Worm (Caenorhabditis elegans) whole organism, L2 larva: ENCODE measurements around the gene tsp-1.

Experiments used
- C34F6.9 ChIP-seq: fragments of 150-350 bp; optimal IDR thresholded peaks from 2 replicates; lab custom pipeline; 2014; ENCODE audit warnings: missing biosample characterization, missing genetic modification characterization
- F13H6.1 ChIP-seq: sonication (generic microtip); optimal IDR thresholded peaks from 2 replicates; lab custom pipeline; 2016; ENCODE audit warnings: missing genetic modification characterization, missing compliant biosample characterization
- R02D3.7 ChIP-seq: fragments of 150-350 bp; optimal IDR thresholded peaks from 2 replicates; lab custom pipeline; 2014; ENCODE audit warnings: missing biosample characterization, missing genetic modification characterization
- Y55F3AM.14 ChIP-seq: fragments of 200-800 bp; sonication (Bioruptor generic); optimal IDR thresholded peaks from 2 replicates; lab custom pipeline; 2018; ENCODE audit warnings: mild to moderate bottlenecking, missing genetic modification characterization, missing compliant biosample characterization
- ZK546.5 ChIP-seq: sonication (generic microtip); optimal IDR thresholded peaks from 2 replicates; lab custom pipeline; 2017; ENCODE audit warnings: missing biosample characterization, missing genetic modification characterization
- ama-1 ChIP-seq: fragments of 150-350 bp; optimal IDR thresholded peaks from 2 replicates; lab custom pipeline; 2018; ENCODE audit warnings: inconsistent platforms
- crh-2 ChIP-seq: sonication (generic microtip); optimal IDR thresholded peaks from 2 replicates; lab custom pipeline; 2017; ENCODE audit warnings: missing biosample characterization, missing genetic modification characterization
- dmd-4 ChIP-seq: sonication (generic microtip); optimal IDR thresholded peaks from 2 replicates; lab custom pipeline; 2017; ENCODE audit warnings: missing biosample characterization, missing genetic modification characterization
- egl-27 ChIP-seq: sonication (generic microtip); optimal IDR thresholded peaks from 3 replicates; lab custom pipeline; 2017; ENCODE audit warnings: missing biosample characterization, missing genetic modification reagents, missing genetic modification characterization
- elt-1 ChIP-seq: fragments of 150-350 bp; optimal IDR thresholded peaks from 2 replicates; lab custom pipeline; 2014; ENCODE audit warnings: missing biosample characterization, missing genetic modification characterization
- fos-1 ChIP-seq: fragments of 150-350 bp; optimal IDR thresholded peaks from 2 replicates; lab custom pipeline; 2014; ENCODE audit warnings: missing biosample characterization, missing genetic modification characterization
- gmeb-1 ChIP-seq: fragments of 150-350 bp; optimal IDR thresholded peaks from 2 replicates; lab custom pipeline; 2014; ENCODE audit warnings: missing biosample characterization, missing genetic modification characterization
- lsy-2 ChIP-seq, 2 experiments: fragments of 150-350 bp in 1 of 2; sonication (generic microtip) in 1 of 2; optimal IDR thresholded peaks; 2 replicates each; lab custom pipeline; 2014 to 2017; ENCODE audit warnings: missing biosample characterization in 2 of 2, missing genetic modification characterization in 2 of 2
- mab-5 ChIP-seq: fragments of 150-350 bp; optimal IDR thresholded peaks from 2 replicates; lab custom pipeline; 2014; ENCODE audit warnings: missing biosample characterization, missing genetic modification characterization
- mbf-1 ChIP-seq: sonication (generic microtip); optimal IDR thresholded peaks from 2 replicates; lab custom pipeline; 2017; ENCODE audit warnings: missing biosample characterization, missing genetic modification characterization
- mdl-1 ChIP-seq, 2 experiments: fragments of 150-350 bp in 1 of 2; sonication (generic microtip) in 1 of 2; optimal IDR thresholded peaks; 2 replicates each; lab custom pipeline; 2017; ENCODE audit warnings: missing biosample characterization in 2 of 2, missing genetic modification characterization in 2 of 2
- nhr-10 ChIP-seq: sonication (generic microtip); optimal IDR thresholded peaks from 2 replicates; lab custom pipeline; 2017; ENCODE audit warnings: missing biosample characterization, missing genetic modification characterization
- nhr-11 ChIP-seq: fragments of 150-350 bp; optimal IDR thresholded peaks from 2 replicates; lab custom pipeline; 2014; ENCODE audit warnings: missing biosample characterization, missing genetic modification characterization
- nhr-12 ChIP-seq: fragments of 150-350 bp; optimal IDR thresholded peaks from 2 replicates; lab custom pipeline; 2014; ENCODE audit warnings: missing biosample characterization, missing genetic modification characterization
- nhr-129 ChIP-seq: fragments of 150-350 bp; optimal IDR thresholded peaks from 2 replicates; lab custom pipeline; 2014; ENCODE audit warnings: missing biosample characterization, missing genetic modification characterization
- nhr-25 ChIP-seq: fragments of 150-350 bp; sonication (generic microtip); optimal IDR thresholded peaks from 3 replicates; lab custom pipeline; 2014; ENCODE audit warnings: missing biosample characterization, missing genetic modification characterization
- nhr-77 ChIP-seq: fragments of 150-350 bp; optimal IDR thresholded peaks from 2 replicates; lab custom pipeline; 2014; ENCODE audit warnings: missing biosample characterization, missing genetic modification characterization
- peb-1 ChIP-seq: fragments of 150-350 bp; optimal IDR thresholded peaks from 2 replicates; lab custom pipeline; 2014; ENCODE audit warnings: missing biosample characterization, missing genetic modification characterization
- sem-4 ChIP-seq: fragments of 150-350 bp; optimal IDR thresholded peaks from 2 replicates; lab custom pipeline; 2014; ENCODE audit warnings: missing biosample characterization, missing genetic modification reagents, missing genetic modification characterization
- skn-1 ChIP-seq: sonication (generic microtip); optimal IDR thresholded peaks from 2 replicates; lab custom pipeline; 2017; ENCODE audit warnings: missing biosample characterization, missing genetic modification characterization
- sma-3 ChIP-seq: sonication (generic microtip); optimal IDR thresholded peaks from 2 replicates; lab custom pipeline; 2016; ENCODE audit warnings: missing genetic modification reagents, missing genetic modification characterization, missing compliant biosample characterization
- sma-9 ChIP-seq, 2 experiments: fragments of 150-350 bp in 1 of 2; sonication (generic microtip) in 1 of 2; optimal IDR thresholded peaks; 2 replicates each; lab custom pipeline; 2014 to 2016; ENCODE audit warnings: missing genetic modification characterization in 2 of 2, mild to moderate bottlenecking in 1 of 2, missing biosample characterization in 1 of 2, missing compliant biosample characterization in 1 of 2, missing genetic modification reagents in 1 of 2, moderate library complexity in 1 of 2
- snpc-4 ChIP-seq: fragments of 150-350 bp; optimal IDR thresholded peaks from 2 replicates; lab custom pipeline; 2014; ENCODE audit warnings: missing biosample characterization, missing genetic modification characterization
- unc-39 ChIP-seq: fragments of 150-350 bp; optimal IDR thresholded peaks from 2 replicates; lab custom pipeline; 2014; ENCODE audit warnings: missing biosample characterization, missing genetic modification characterization
- unc-55 ChIP-seq: fragments of 150-350 bp; sonication (generic microtip); optimal IDR thresholded peaks from 3 replicates; lab custom pipeline; 2014; ENCODE audit warnings: missing biosample characterization, missing genetic modification reagents, missing genetic modification characterization
- unc-62 ChIP-seq: fragments of 150-350 bp; optimal IDR thresholded peaks from 2 replicates; lab custom pipeline; 2014; ENCODE audit warnings: missing biosample characterization, missing genetic modification reagents, missing genetic modification characterization
- zag-1 ChIP-seq: fragments of 150-350 bp; optimal IDR thresholded peaks from 2 replicates; lab custom pipeline; 2014; ENCODE audit warnings: missing biosample characterization, missing genetic modification characterization
- ztf-11 ChIP-seq: sonication (generic microtip); optimal IDR thresholded peaks from 2 replicates; lab custom pipeline; 2017; ENCODE audit warnings: missing biosample characterization, missing genetic modification characterization

The tsp-1 gene

ce11 chrIII:8239325-8239724, at the start of gene tsp-1:
TSS of gene tsp-1 (minus strand) at chrIII:8239423.
- TF ChIP-seq C34F6.9 (tag; lab: Kevin White, UChicago) (no peak), fos-1 (tag; lab: Kevin White, UChicago) (peak; percentile 69)

ce11 chrIII:8287519-8287918, 48.3 kb upstream of the tsp-1 start:
- TF ChIP-seq mab-5 (tag; lab: Kevin White, UChicago) (peak; percentile 74), lsy-2 (tag; optimal IDR thresholded peaks at IDR 0.05; lab: Kevin White, UChicago) (peak in 1 of 2 experiments; percentile 49), nhr-129 (peak; percentile 42), C34F6.9 (tag; lab: Kevin White, UChicago) (peak; percentile 43), zag-1 (peak; percentile 41), ZK546.5 (no peak), Y55F3AM.14 (GFP tag; lab: Kevin White, UChicago) (peak; percentile 36), gmeb-1 (no peak), mdl-1 (tag; optimal IDR thresholded peaks at IDR 0.05; lab: Kevin White, UChicago) (peak in 1 of 2 experiments; percentile 14), unc-62 (GFP tag; lab: Kevin White, UChicago) (peak; percentile 11), F13H6.1 (tag; lab: Kevin White, UChicago) (peak; percentile 61), nhr-11 (tag; lab: Kevin White, UChicago) (no peak), sma-3 (GFP tag; lab: Kevin White, UChicago) (no peak), nhr-77 (tag; lab: Kevin White, UChicago) (no peak), fos-1 (tag; lab: Kevin White, UChicago) (no peak)
- TF ChIP-seq, all 48 proteins: peak for 9

ce11 chrIII:8286824-8287223, 47.6 kb upstream of the tsp-1 start:
- no peak for TF ChIP-seq nhr-10 (tag; lab: Kevin White, UChicago)
- TF ChIP-seq unc-39 (tag; lab: Kevin White, UChicago): no peak
- TF ChIP-seq nhr-129: no peak
- no peak for TF ChIP-seq nhr-25 (tag; lab: Kevin White, UChicago)
- TF ChIP-seq elt-1 (tag; lab: Kevin White, UChicago): no peak
- no peak for TF ChIP-seq egl-27 (tag; lab: Kevin White, UChicago)
- TF ChIP-seq ama-1 (lab: Kevin White, UChicago): no peak
- TF ChIP-seq dmd-4 (tag; lab: Kevin White, UChicago): no peak
- no peak for TF ChIP-seq nhr-12 (tag; lab: Kevin White, UChicago)
- no peak for TF ChIP-seq ztf-11 (tag; lab: Kevin White, UChicago)
- no peak for TF ChIP-seq lsy-2 (tag; optimal IDR thresholded peaks at IDR 0.05; lab: Kevin White, UChicago)
- TF ChIP-seq mbf-1 (tag; lab: Kevin White, UChicago): no peak
- no peak for TF ChIP-seq C34F6.9 (tag; lab: Kevin White, UChicago)
- no peak for TF ChIP-seq crh-2
- no peak for TF ChIP-seq F13H6.1 (tag; lab: Kevin White, UChicago)
- no peak for TF ChIP-seq R02D3.7
- TF ChIP-seq unc-55 (GFP tag; lab: Kevin White, UChicago): no peak

- TF ChIP-seq sma-9 (GFP tag; optimal IDR thresholded peaks at IDR 0.05; lab: Kevin White, UChicago) (no peak), sma-9 (tag; optimal IDR thresholded peaks at IDR 0.05; lab: Kevin White, UChicago) (no peak), skn-1 (tag; lab: Kevin White, UChicago) (no peak), nhr-12 (tag; lab: Kevin White, UChicago) (no peak), mdl-1 (tag; optimal IDR thresholded peaks at IDR 0.05; lab: Kevin White, UChicago) (no peak), unc-55 (GFP tag; lab: Kevin White, UChicago) (peak; percentile 42)
These were observed 46.8 kb upstream of the tsp-1 start for ce11 chrIII:8286003-8286402.

- TF ChIP-seq peb-1 (tag; lab: Kevin White, UChicago) (no peak), nhr-25 (tag; lab: Kevin White, UChicago) (no peak), sem-4 (tag; lab: Kevin White, UChicago) (no peak), zag-1 (no peak), Y55F3AM.14 (GFP tag; lab: Kevin White, UChicago) (no peak), ztf-11 (tag; lab: Kevin White, UChicago) (no peak), snpc-4 (no peak), elt-1 (tag; lab: Kevin White, UChicago) (no peak), F13H6.1 (tag; lab: Kevin White, UChicago) (no peak)
- TF ChIP-seq, all 48 proteins: peak for 0
These were observed 44.3 kb upstream of the tsp-1 start for ce11 chrIII:8283525-8283924.
